Fruit fly (Drosophila melanogaster) whole organism, embryonic: ENCODE data around the gene CG13046.

Source experiments
- B-H2 ChIP-seq: fragments of 200-800 bp; sonication (Bioruptor generic); optimal IDR thresholded peaks from 2 replicates; lab custom pipeline; 2018; ENCODE audit warnings: missing biosample characterization, mild to moderate bottlenecking, missing genetic modification characterization
- Blimp-1 ChIP-seq: fragments of 200-800 bp; sonication (Bioruptor generic); optimal IDR thresholded peaks from 3 replicates; lab custom pipeline; 2018; ENCODE audit warnings: missing biosample characterization, missing genetic modification characterization, mild to moderate bottlenecking, moderate library complexity, missing genetic modification reagents
- CG10431 ChIP-seq: fragments of 200-800 bp; sonication (Bioruptor generic); optimal IDR thresholded peaks from 3 replicates; lab custom pipeline; 2018; ENCODE audit warnings: missing biosample characterization, mild to moderate bottlenecking, missing genetic modification characterization
- CG11456 ChIP-seq: fragments of 200-800 bp; sonication (Bioruptor generic); IDR thresholded peaks from 3 replicates; pipeline ENCODE4 v1.3.6; 2022; ENCODE audit warnings: missing biosample characterization, missing genetic modification characterization
- CG12155 ChIP-seq: fragments of 200-800 bp; sonication (Bioruptor generic); optimal IDR thresholded peaks from 3 replicates; lab custom pipeline; 2016; ENCODE audit warnings: missing biosample characterization, missing genetic modification characterization
- CG1233 ChIP-seq: fragments of 200-800 bp; sonication (Bioruptor generic); optimal IDR thresholded peaks from 4 replicates; lab custom pipeline; 2018; ENCODE audit warnings: missing biosample characterization, mild to moderate bottlenecking, missing genetic modification characterization
- CG12942 ChIP-seq: fragments of 200-800 bp; sonication (Bioruptor generic); optimal IDR thresholded peaks from 3 replicates; lab custom pipeline; 2016; ENCODE audit warnings: missing biosample characterization, missing genetic modification characterization
- CG15073 ChIP-seq: fragments of 200-800 bp; sonication (Bioruptor generic); optimal IDR thresholded peaks from 2 replicates; lab custom pipeline; 2016; ENCODE audit warnings: missing biosample characterization, missing genetic modification characterization
- CG15479 ChIP-seq: fragments of 200-800 bp; sonication (Bioruptor generic); optimal IDR thresholded peaks from 3 replicates; lab custom pipeline; 2019; ENCODE audit warnings: missing biosample characterization, mild to moderate bottlenecking, missing genetic modification characterization, moderate library complexity
- CG15514 ChIP-seq: fragments of 200-800 bp; sonication (Bioruptor generic); optimal IDR thresholded peaks from 3 replicates; lab custom pipeline; 2017; ENCODE audit warnings: missing biosample characterization, missing genetic modification characterization, mild to moderate bottlenecking, moderate library complexity, missing genetic modification reagents
- CG30431 ChIP-seq: fragments of 200-800 bp; sonication (Bioruptor generic); optimal IDR thresholded peaks from 2 replicates; lab custom pipeline; 2017; ENCODE audit warnings: missing biosample characterization, missing genetic modification characterization
- CG3163 ChIP-seq: fragments of 200-800 bp; sonication (Bioruptor generic); optimal IDR thresholded peaks from 3 replicates; lab custom pipeline; 2016; ENCODE audit warnings: missing biosample characterization, missing genetic modification characterization
- CG32532 ChIP-seq: fragments of 200-800 bp; sonication (Bioruptor generic); IDR thresholded peaks from 2 replicates; pipeline ENCODE4 v1.3.6; 2022; ENCODE audit warnings: missing biosample characterization, missing genetic modification characterization
- CG4424 ChIP-seq: fragments of 200-800 bp; sonication (Bioruptor generic); optimal IDR thresholded peaks from 3 replicates; lab custom pipeline; 2016; ENCODE audit warnings: missing biosample characterization, missing genetic modification characterization
- CG5180 ChIP-seq: fragments of 200-800 bp; sonication (Bioruptor generic); optimal IDR thresholded peaks from 3 replicates; lab custom pipeline; 2017; ENCODE audit warnings: missing biosample characterization, missing genetic modification characterization, mild to moderate bottlenecking, moderate library complexity, missing genetic modification reagents
- CG7928 ChIP-seq: fragments of 200-800 bp; sonication (Bioruptor generic); optimal IDR thresholded peaks from 2 replicates; lab custom pipeline; 2017; ENCODE audit warnings: missing biosample characterization, mild to moderate bottlenecking, missing genetic modification characterization
- CG8290 ChIP-seq, 3 experiments: fragments of 200-800 bp; sonication (Bioruptor generic); optimal IDR thresholded peaks; 2 replicates each; lab custom pipeline; 2016 to 2019; ENCODE audit warnings: missing biosample characterization in 3 of 3, missing genetic modification characterization in 3 of 3, mild to moderate bottlenecking in 2 of 3, moderate library complexity in 1 of 3
- E2f2 ChIP-seq: fragments of 200-800 bp; sonication (Bioruptor generic); IDR thresholded peaks from 2 replicates; pipeline ENCODE4 v1.3.6; 2022; ENCODE audit warnings: missing biosample characterization, missing genetic modification characterization
- Ets97D ChIP-seq: fragments of 200-800 bp; sonication (Bioruptor generic); optimal IDR thresholded peaks from 3 replicates; lab custom pipeline; 2016; ENCODE audit warnings: missing biosample characterization, missing genetic modification characterization
- HHEX ChIP-seq: fragments of 200-800 bp; sonication (Bioruptor generic); optimal IDR thresholded peaks from 3 replicates; lab custom pipeline; 2017; ENCODE audit warnings: missing biosample characterization, mild to moderate bottlenecking, missing genetic modification characterization, missing genetic modification reagents
- Lpt ChIP-seq: fragments of >200 bp; optimal IDR thresholded peaks from 2 replicates; lab custom pipeline; 2018; ENCODE audit warnings: missing biosample characterization, missing genetic modification characterization
- MESR4 ChIP-seq: fragments of 200-800 bp; sonication (Bioruptor generic); optimal IDR thresholded peaks from 2 replicates; lab custom pipeline; 2018; ENCODE audit warnings: missing biosample characterization, mild to moderate bottlenecking, missing genetic modification characterization, moderate library complexity
- Med ChIP-seq: fragments of 200-800 bp; sonication (Bioruptor generic); peaks from one replicate; lab custom pipeline; 2016; ENCODE audit warnings: missing biosample characterization, missing genetic modification characterization, mild to moderate bottlenecking, inconsistent platforms, moderate library complexity
- Myb ChIP-seq: fragments of 200-800 bp; sonication (Bioruptor generic); optimal IDR thresholded peaks from 2 replicates; lab custom pipeline; 2016; ENCODE audit warnings: missing biosample characterization, missing genetic modification characterization
- NfI ChIP-seq: fragments of 200-800 bp; sonication (Bioruptor generic); optimal IDR thresholded peaks from 3 replicates; lab custom pipeline; 2018; ENCODE audit warnings: missing biosample characterization, mild to moderate bottlenecking, missing genetic modification characterization, moderate library complexity
- Oli ChIP-seq: fragments of 200-800 bp; sonication (Bioruptor generic); optimal IDR thresholded peaks from 2 replicates; lab custom pipeline; 2018; ENCODE audit warnings: missing biosample characterization, mild to moderate bottlenecking, missing genetic modification characterization, moderate library complexity
- PHDP ChIP-seq: fragments of 200-800 bp; sonication (Bioruptor generic); optimal IDR thresholded peaks from 3 replicates; lab custom pipeline; 2018; ENCODE audit warnings: missing biosample characterization, mild to moderate bottlenecking, missing genetic modification characterization, moderate library complexity
- Ravus ChIP-seq: fragments of 200-800 bp; sonication (Bioruptor generic); IDR thresholded peaks from 2 replicates; pipeline ENCODE4 v1.3.6; 2022; ENCODE audit warnings: missing biosample characterization, missing genetic modification characterization
- amos ChIP-seq: fragments of 200-800 bp; sonication (Bioruptor generic); IDR thresholded peaks from 2 replicates; pipeline ENCODE4 v1.3.6; 2022; ENCODE audit warnings: missing biosample characterization, missing genetic modification characterization; ENCODE audit not compliant: partially characterized antibody
- aop ChIP-seq: fragments of 200-800 bp; sonication (Bioruptor generic); IDR thresholded peaks from 2 replicates; pipeline ENCODE4 v1.3.6; 2022; ENCODE audit warnings: missing biosample characterization, missing genetic modification characterization
- bab2 ChIP-seq: fragments of 200-800 bp; sonication (Bioruptor generic); optimal IDR thresholded peaks from 2 replicates; lab custom pipeline; 2016; ENCODE audit warnings: missing biosample characterization, missing genetic modification characterization
- chif ChIP-seq, 2 experiments: fragments of 200-800 bp; sonication (Bioruptor generic); optimal IDR thresholded peaks; 3 replicates each; lab custom pipeline; 2016; ENCODE audit warnings: missing biosample characterization in 2 of 2, missing genetic modification characterization in 2 of 2
- chinmo ChIP-seq: fragments of 200-800 bp; sonication (Bioruptor generic); IDR thresholded peaks from 4 replicates; pipeline ENCODE4 v1.3.6; 2022; ENCODE audit warnings: missing biosample characterization, missing genetic modification characterization; ENCODE audit not compliant: partially characterized antibody
- fd3F ChIP-seq: fragments of 200-800 bp; sonication (Bioruptor generic); optimal IDR thresholded peaks from 2 replicates; lab custom pipeline; 2018; ENCODE audit warnings: missing biosample characterization, mild to moderate bottlenecking, missing genetic modification characterization, moderate library complexity
- kay ChIP-seq: fragments of 200-800 bp; sonication (Bioruptor generic); optimal IDR thresholded peaks from 2 replicates; lab custom pipeline; 2016; ENCODE audit warnings: missing biosample characterization, missing genetic modification characterization
- lov ChIP-seq, 2 experiments: fragments of 200-800 bp in 1 of 2; fragments of >200 bp in 1 of 2; sonication (Bioruptor generic) in 1 of 2; IDR thresholded peaks in 1 of 2; optimal IDR thresholded peaks in 1 of 2; 2 replicates in 1 of 2; 3 replicates in 1 of 2; pipeline versions ENCODE4 v1.3.6 to Lab custom; 2017 to 2022; ENCODE audit warnings: missing biosample characterization in 1 of 2, missing genetic modification characterization in 1 of 2
- org-1 ChIP-seq: fragments of 200-800 bp; sonication (Bioruptor generic); optimal IDR thresholded peaks from 2 replicates; lab custom pipeline; 2017; ENCODE audit warnings: missing biosample characterization, missing genetic modification characterization
- sc ChIP-seq, 3 experiments: fragments of >200 bp in 2 of 3; fragments of 200-800 bp in 1 of 3; sonication (Bioruptor generic) in 1 of 3; optimal IDR thresholded peaks; 2 replicates in 2 of 3; 3 replicates in 1 of 3; lab custom pipeline; 2017; ENCODE audit warnings: mild to moderate bottlenecking in 1 of 3, missing biosample characterization in 1 of 3, missing genetic modification characterization in 1 of 3, missing genetic modification reagents in 1 of 3
- sens-2 ChIP-seq: fragments of 200-800 bp; sonication (Bioruptor generic); IDR thresholded peaks from 2 replicates; pipeline ENCODE4 v1.3.6; 2022; ENCODE audit warnings: missing biosample characterization, missing genetic modification characterization
- sisA ChIP-seq: fragments of 200-800 bp; sonication (Bioruptor generic); IDR thresholded peaks from 2 replicates; pipeline ENCODE4 v1.3.6; 2022; ENCODE audit warnings: missing biosample characterization, missing genetic modification characterization
- so ChIP-seq: fragments of 200-800 bp; sonication (Bioruptor generic); IDR thresholded peaks from 3 replicates; pipeline ENCODE4 v1.3.6; 2022; ENCODE audit warnings: missing biosample characterization, missing genetic modification characterization
- sob ChIP-seq: fragments of 200-800 bp; sonication (Bioruptor generic); IDR thresholded peaks from 2 replicates; pipeline ENCODE4 v1.3.6; 2022; ENCODE audit warnings: missing biosample characterization, missing genetic modification characterization
- usp ChIP-seq: fragments of >200 bp; optimal IDR thresholded peaks from 2 replicates; lab custom pipeline; 2017; ENCODE audit warnings: missing biosample characterization, missing genetic modification characterization
- vvl ChIP-seq: fragments of 200-800 bp; sonication (Bioruptor generic); IDR thresholded peaks from 2 replicates; pipeline ENCODE4 v1.3.6; 2022; ENCODE audit warnings: missing biosample characterization, missing genetic modification characterization
- z ChIP-seq: fragments of 200-800 bp; sonication (Bioruptor generic); IDR thresholded peaks from 3 replicates; pipeline ENCODE4 v1.3.6; 2022; ENCODE audit warnings: missing biosample characterization, missing genetic modification characterization

Gene CG13046

dm6 chr3L:16317724-16318123 lies 29.5 kb upstream of the CG13046 start, which contains the start of gene Nplp3:
TSS of gene Nplp3 (plus strand) at chr3L:16318024.
- no peak for TF ChIP-seq amos (GFP tag; lab: Robert Waterston, UW)

dm6 chr3L:16313985-16314384 lies 25.8 kb upstream of the CG13046 start, which contains the start of gene CG13062:
TSS of gene CG13062 (plus strand) at chr3L:16314285.
- TF ChIP-seq lov (optimal IDR thresholded peaks at IDR 0.05; lab: Kevin White, UChicago) = no peak
- TF ChIP-seq lov (GFP tag; IDR thresholded peaks at IDR 0.05; lab: Robert Waterston, UW) = 0 out of 3 replicates have a peak, but pooled peaks have one; percentile 22
- TF ChIP-seq Ravus (GFP tag; lab: Robert Waterston, UW) = no peak
- TF ChIP-seq B-H2 (GFP tag; lab: Kevin White, UChicago) = no peak
- no peak for TF ChIP-seq NfI (GFP tag; lab: Kevin White, UChicago)
- no peak for TF ChIP-seq Med (GFP tag; lab: Kevin White, UChicago)

dm6 chr3L:16309972-16310371 lies 21.8 kb upstream of the CG13046 start:
- TF ChIP-seq sens-2 (GFP tag; lab: Robert Waterston, UW) = no peak
- peak; percentile 23 for TF ChIP-seq CG15514 (GFP tag; lab: Kevin White, UChicago)
- no peak for TF ChIP-seq CG8290 (GFP tag; optimal IDR thresholded peaks at IDR 0.05; lab: Kevin White, UChicago)
- TF ChIP-seq CG8290 (tag; optimal IDR thresholded peaks at IDR 0.05; lab: Kevin White, UChicago) = peak in 1 of 2 experiments; percentile 69
- TF ChIP-seq CG15073 (GFP tag; lab: Kevin White, UChicago) = no peak
- no peak for TF ChIP-seq Oli (tag; lab: Kevin White, UChicago)
- no peak for TF ChIP-seq MESR4
- TF ChIP-seq vvl (GFP tag; lab: Robert Waterston, UW) = no peak; the same call in 1 of the 2 replicates
- TF ChIP-seq chinmo (GFP tag; lab: Robert Waterston, UW) = 0 out of 4 replicates have a peak, but pooled peaks have one; percentile 24
- TF ChIP-seq sc (optimal IDR thresholded peaks at IDR 0.05; lab: Kevin White, UChicago) = no peak
- TF ChIP-seq sc (GFP tag; optimal IDR thresholded peaks at IDR 0.05; lab: Kevin White, UChicago) = no peak
- TF ChIP-seq Ets97D (GFP tag; lab: Kevin White, UChicago) = no peak
- peak in 1 of 2 experiments; percentile 10 for TF ChIP-seq chif (GFP tag; optimal IDR thresholded peaks at IDR 0.05; lab: Kevin White, UChicago)
- TF ChIP-seq NfI (GFP tag; lab: Kevin White, UChicago) = no peak
- peak; percentile 37 for TF ChIP-seq org-1 (GFP tag; lab: Kevin White, UChicago)
- no peak for TF ChIP-seq bab2
- TF ChIP-seq CG15479 (GFP tag; lab: Kevin White, UChicago) = no peak
- TF ChIP-seq PHDP (tag; lab: Kevin White, UChicago) = no peak
- no peak for TF ChIP-seq so
- no peak for TF ChIP-seq CG12942 (GFP tag; lab: Kevin White, UChicago)
- peak; percentile 46; the same call in 1 of the 2 replicates for TF ChIP-seq sob (GFP tag; lab: Robert Waterston, UW)
- TF ChIP-seq CG12155 (GFP tag; lab: Kevin White, UChicago) = no peak
- no peak for TF ChIP-seq CG7928 (GFP tag; lab: Kevin White, UChicago)
- no peak for TF ChIP-seq fd3F (GFP tag; lab: Kevin White, UChicago)
- no peak for TF ChIP-seq CG10431 (GFP tag; lab: Kevin White, UChicago)
- TF ChIP-seq Lpt = no peak
- TF ChIP-seq Blimp-1 = no peak
- TF ChIP-seq z (GFP tag; lab: Robert Waterston, UW) = no peak
- TF ChIP-seq CG11456 (GFP tag; lab: Robert Waterston, UW) = 0 out of 3 replicates have a peak, but pooled peaks have one; percentile 50
- TF ChIP-seq E2f2 (GFP tag; lab: Robert Waterston, UW) = no peak
- TF ChIP-seq CG32532 = 0 out of 2 replicates have a peak, but pooled peaks have one; percentile 6
- no peak for TF ChIP-seq CG30431 (GFP tag; lab: Kevin White, UChicago)
- no peak for TF ChIP-seq HHEX
- TF ChIP-seq CG3163 = no peak
- peak; percentile 21; the same call in 1 of the 2 replicates for TF ChIP-seq sisA (GFP tag; lab: Robert Waterston, UW)
- no peak for TF ChIP-seq usp (GFP tag; lab: Kevin White, UChicago)
- no peak for TF ChIP-seq CG1233
- TF ChIP-seq CG4424 (GFP tag; lab: Kevin White, UChicago) = no peak
- no peak for TF ChIP-seq kay
- TF ChIP-seq B-H2 (GFP tag; lab: Kevin White, UChicago) = no peak
- no peak for TF ChIP-seq CG5180 (GFP tag; lab: Kevin White, UChicago)
- no peak for TF ChIP-seq aop (GFP tag; lab: Robert Waterston, UW)
- peak; percentile 38 for TF ChIP-seq Myb (GFP tag; lab: Kevin White, UChicago)
